Worm (Caenorhabditis elegans) whole organism, young adult: ENCODE data around the gene clc-8.

Experiments used
- ama-1 ChIP-seq, 3 experiments: fragments of 150-350 bp in 1 of 3; sonication (generic microtip) in 2 of 3; optimal IDR thresholded peaks; 2 replicates each; lab custom pipeline; 2014 to 2018; ENCODE audit warnings: missing biosample characterization in 2 of 3, missing genetic modification characterization in 2 of 3, missing genetic modification reagents in 2 of 3
- dpl-1 ChIP-seq: fragments of 150-350 bp; optimal IDR thresholded peaks from 2 replicates; lab custom pipeline; 2014; ENCODE audit warnings: missing biosample characterization, missing genetic modification reagents, missing genetic modification characterization
- egl-44 ChIP-seq: fragments of 200-800 bp; sonication (Bioruptor generic); IDR thresholded peaks from 2 replicates; pipeline ENCODE4 v1.3.6; 2022; ENCODE audit warnings: missing genetic modification reagents, missing genetic modification characterization, missing compliant biosample characterization
- let-607 ChIP-seq, 2 experiments: fragments of 200-800 bp in 1 of 2; sonication (Bioruptor generic) in 1 of 2; sonication (generic microtip) in 1 of 2; optimal IDR thresholded peaks; 2 replicates each; lab custom pipeline; 2016 to 2018; ENCODE audit warnings: mild to moderate bottlenecking in 2 of 2, missing compliant biosample characterization in 2 of 2, missing genetic modification characterization in 2 of 2, moderate library complexity in 2 of 2, missing genotype in 1 of 2
- lin-35 ChIP-seq, 3 experiments: fragments of 150-350 bp in 2 of 3; sonication (generic microtip) in 1 of 3; optimal IDR thresholded peaks; 2 replicates each; lab custom pipeline; 2014 to 2018; ENCODE audit warnings: missing biosample characterization in 3 of 3, missing genetic modification characterization in 3 of 3, missing genetic modification reagents in 3 of 3
- mcd-1 ChIP-seq: fragments of 200-800 bp; sonication (Bioruptor generic); IDR thresholded peaks from 2 replicates; pipeline ENCODE4 v1.3.6; 2022; ENCODE audit warnings: missing genetic modification reagents, missing genetic modification characterization, missing compliant biosample characterization
- mes-4 ChIP-seq: sonication (generic microtip); optimal IDR thresholded peaks from 2 replicates; lab custom pipeline; 2016; ENCODE audit warnings: missing genotype, missing genetic modification characterization, missing compliant biosample characterization
- nhr-179 ChIP-seq: sonication (generic microtip); optimal IDR thresholded peaks from 2 replicates; lab custom pipeline; 2016; ENCODE audit warnings: mild to moderate bottlenecking, missing genetic modification characterization, missing compliant biosample characterization
- unc-130 ChIP-seq: sonication (generic microtip); optimal IDR thresholded peaks from 2 replicates; lab custom pipeline; 2016; ENCODE audit warnings: missing genetic modification reagents, missing genetic modification characterization, missing compliant biosample characterization
- unc-62 ChIP-seq: fragments of 150-350 bp; optimal IDR thresholded peaks from 2 replicates; lab custom pipeline; 2014; ENCODE audit warnings: missing biosample characterization, missing genetic modification reagents, missing genetic modification characterization
- zfh-2 ChIP-seq: fragments of 200-800 bp; sonication (Bioruptor generic); conservative IDR thresholded peaks from 2 replicates; pipeline ENCODE4 v1.3.6; 2022; ENCODE audit warnings: missing genetic modification reagents, missing genetic modification characterization, missing compliant biosample characterization

ce11 chrIV:14417128-14417527 is 23.2 kb downstream of the clc-8 start, which contains the start of gene F55B11.6:
- TF ChIP-seq mcd-1 (no peak), zfh-2 (GFP tag; lab: Robert Waterston, UW) (no peak), egl-44 (GFP tag; lab: Robert Waterston, UW) (no peak), lin-35 (GFP tag; optimal IDR thresholded peaks at IDR 0.05; lab: Kevin White, UChicago) (no peak), let-607 (tag; optimal IDR thresholded peaks at IDR 0.05; lab: Kevin White, UChicago) (no peak), ama-1 (optimal IDR thresholded peaks at IDR 0.05; lab: Kevin White, UChicago) (no peak), ama-1 (GFP tag; optimal IDR thresholded peaks at IDR 0.05; lab: Kevin White, UChicago) (no peak), unc-130 (no peak), mes-4 (tag; lab: Kevin White, UChicago) (no peak), unc-62 (GFP tag; lab: Kevin White, UChicago) (no peak), dpl-1 (no peak), nhr-179 (tag; lab: Kevin White, UChicago) (no peak)
